Worm (Caenorhabditis elegans) whole organism, L2 larva: ENCODE results near the gene F38A6.5.

ENCODE experiments used
- alr-1 ChIP-seq: fragments of 150-350 bp; optimal IDR thresholded peaks from 2 replicates; lab custom pipeline; 2014; ENCODE audit warnings: missing biosample characterization, missing genetic modification characterization
- elt-1 ChIP-seq: fragments of 150-350 bp; optimal IDR thresholded peaks from 2 replicates; lab custom pipeline; 2014; ENCODE audit warnings: missing biosample characterization, missing genetic modification characterization
- elt-3 ChIP-seq: sonication (generic microtip); optimal IDR thresholded peaks from 2 replicates; lab custom pipeline; 2017; ENCODE audit warnings: missing biosample characterization, missing genetic modification characterization
- nhr-23 ChIP-seq: fragments of 150-350 bp; optimal IDR thresholded peaks from 2 replicates; lab custom pipeline; 2014; ENCODE audit warnings: missing biosample characterization, missing genetic modification reagents, missing genetic modification characterization
- unc-62 ChIP-seq: fragments of 150-350 bp; optimal IDR thresholded peaks from 2 replicates; lab custom pipeline; 2014; ENCODE audit warnings: missing biosample characterization, missing genetic modification reagents, missing genetic modification characterization
- ztf-11 ChIP-seq: sonication (generic microtip); optimal IDR thresholded peaks from 2 replicates; lab custom pipeline; 2017; ENCODE audit warnings: missing biosample characterization, missing genetic modification characterization

- TF ChIP-seq ztf-11 = no peak
- no peak for TF ChIP-seq nhr-23 (tag; lab: Kevin White, UChicago)
- TF ChIP-seq alr-1 (tag; lab: Kevin White, UChicago) = no peak
- no peak for TF ChIP-seq unc-62 (GFP tag; lab: Kevin White, UChicago)
- no peak for TF ChIP-seq elt-1 (tag; lab: Kevin White, UChicago)
- TF ChIP-seq elt-3 (tag; lab: Kevin White, UChicago) = no peak
Observed at ce11 chrV:20813646-20814045, 40.1 kb upstream of the F38A6.5 start.
